Worm (Caenorhabditis elegans) whole organism, L2 larva: ENCODE data around the gene dsc-1.
A peak's percentile ranks its signal among the peaks of the same experiment; 100 is the strongest.

Experiments used
- R02D3.7 ChIP-seq: fragments of 150-350 bp; optimal IDR thresholded peaks from 2 replicates; lab custom pipeline; 2014; ENCODE audit warnings: missing biosample characterization, missing genetic modification characterization
- ZK546.5 ChIP-seq: sonication (generic microtip); optimal IDR thresholded peaks from 2 replicates; lab custom pipeline; 2017; ENCODE audit warnings: missing biosample characterization, missing genetic modification characterization
- lsy-2 ChIP-seq, 2 experiments: fragments of 150-350 bp in 1 of 2; sonication (generic microtip) in 1 of 2; optimal IDR thresholded peaks; 2 replicates each; lab custom pipeline; 2014 to 2017; ENCODE audit warnings: missing biosample characterization in 2 of 2, missing genetic modification characterization in 2 of 2
- mab-5 ChIP-seq: fragments of 150-350 bp; optimal IDR thresholded peaks from 2 replicates; lab custom pipeline; 2014; ENCODE audit warnings: missing biosample characterization, missing genetic modification characterization
- nhr-12 ChIP-seq: fragments of 150-350 bp; optimal IDR thresholded peaks from 2 replicates; lab custom pipeline; 2014; ENCODE audit warnings: missing biosample characterization, missing genetic modification characterization
- nhr-6 ChIP-seq: fragments of 150-350 bp; optimal IDR thresholded peaks from 2 replicates; lab custom pipeline; 2014; ENCODE audit warnings: missing biosample characterization, missing genetic modification characterization
- skn-1 ChIP-seq: sonication (generic microtip); optimal IDR thresholded peaks from 2 replicates; lab custom pipeline; 2017; ENCODE audit warnings: missing biosample characterization, missing genetic modification characterization
- snpc-4 ChIP-seq: fragments of 150-350 bp; optimal IDR thresholded peaks from 2 replicates; lab custom pipeline; 2014; ENCODE audit warnings: missing biosample characterization, missing genetic modification characterization
- unc-39 ChIP-seq: fragments of 150-350 bp; optimal IDR thresholded peaks from 2 replicates; lab custom pipeline; 2014; ENCODE audit warnings: missing biosample characterization, missing genetic modification characterization
- unc-55 ChIP-seq: fragments of 150-350 bp; sonication (generic microtip); optimal IDR thresholded peaks from 3 replicates; lab custom pipeline; 2014; ENCODE audit warnings: missing biosample characterization, missing genetic modification reagents, missing genetic modification characterization
- ztf-4 ChIP-seq: fragments of 150-350 bp; optimal IDR thresholded peaks from 2 replicates; lab custom pipeline; 2014; ENCODE audit warnings: missing biosample characterization, missing genetic modification characterization

dsc-1 gene

DNA sequence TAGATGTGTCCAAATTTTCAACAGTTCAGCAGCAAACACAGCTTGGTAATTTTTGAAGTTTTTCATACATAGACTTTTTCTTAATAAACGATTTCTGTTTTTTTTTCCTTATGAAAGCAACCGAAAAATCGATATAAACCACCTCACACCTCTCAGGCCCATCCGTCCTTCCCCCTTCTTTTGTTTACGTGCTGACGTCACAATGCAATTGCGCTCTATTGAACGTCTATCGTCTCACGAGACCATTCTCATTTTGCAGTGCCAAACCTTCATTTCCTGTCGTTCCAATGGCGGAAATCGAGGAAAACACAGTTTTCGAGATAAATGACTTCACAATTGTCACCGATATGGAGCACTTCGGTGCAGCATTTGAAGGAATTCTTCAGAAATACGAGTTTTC, 51.4 kb downstream of the dsc-1 start, which contains the start of gene rbg-1 (continued):
- TF ChIP-seq unc-39 (tag; lab: Kevin White, UChicago) = no peak
- TF ChIP-seq mab-5 (tag; lab: Kevin White, UChicago) = no peak
- no peak for TF ChIP-seq skn-1
- peak; percentile 21 for TF ChIP-seq ztf-4 (tag; lab: Kevin White, UChicago)

DNA sequence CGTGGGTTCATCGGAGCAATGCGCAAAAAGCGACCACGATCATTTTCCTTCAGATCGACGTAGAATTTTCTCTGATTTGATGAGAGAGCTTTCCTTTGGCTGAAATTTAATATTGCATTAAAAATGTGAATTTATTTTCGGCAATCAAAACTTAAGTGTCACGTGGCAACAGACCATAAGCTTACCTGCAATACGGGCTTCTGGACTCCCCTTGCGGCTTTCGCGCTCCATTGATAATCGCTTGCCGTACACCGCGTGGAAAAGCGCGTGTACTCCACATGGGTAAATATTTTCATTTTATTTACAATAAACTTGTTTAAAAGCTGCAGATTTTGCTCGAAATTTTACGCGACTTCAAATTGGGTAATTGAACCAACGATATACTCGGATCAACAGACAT, 52.1 kb downstream of the dsc-1 start, which contains the start of gene plp-2:
TSS of gene plp-2 (minus strand) at position 280 of the 400 bp plus-strand sequence.
- TF ChIP-seq lsy-2 (tag; optimal IDR thresholded peaks at IDR 0.05; lab: Kevin White, UChicago) = no peak
- no peak for TF ChIP-seq R02D3.7
- no peak for TF ChIP-seq nhr-6 (tag; lab: Kevin White, UChicago)
- TF ChIP-seq nhr-12 (tag; lab: Kevin White, UChicago) = no peak
- TF ChIP-seq snpc-4 (tag; lab: Kevin White, UChicago) = no peak
- TF ChIP-seq ZK546.5 (tag; lab: Kevin White, UChicago) = no peak
- no peak for TF ChIP-seq ztf-4 (tag; lab: Kevin White, UChicago)
- TF ChIP-seq unc-55 (GFP tag; lab: Kevin White, UChicago) = no peak
- TF ChIP-seq, all 48 proteins: peak for 0
